Worm (Caenorhabditis elegans) whole organism, L4 larva: Measurements from ENCODE around the gene Y46G5A.14.

Source experiments
- D1046.2 ChIP-seq: fragments of 200-800 bp; sonication (Bioruptor generic); IDR thresholded peaks from 2 replicates; pipeline ENCODE4 v1.3.6; 2022; ENCODE audit warnings: missing genetic modification characterization, missing compliant biosample characterization
- F26F4.8 ChIP-seq: fragments of 200-800 bp; sonication (Bioruptor generic); conservative IDR thresholded peaks from 2 replicates; pipeline ENCODE4 v1.3.6; 2022; ENCODE audit warnings: missing genetic modification characterization, missing compliant biosample characterization
- R02D3.7 ChIP-seq: fragments of 150-350 bp; sonication (generic microtip); optimal IDR thresholded peaks from 3 replicates; lab custom pipeline; 2014; ENCODE audit warnings: missing biosample characterization, missing genetic modification characterization
- T26A8.4 ChIP-seq: fragments of 200-800 bp; sonication (Bioruptor generic); IDR thresholded peaks from 2 replicates; pipeline ENCODE4 v1.3.6; 2022; ENCODE audit warnings: missing genetic modification characterization, missing compliant biosample characterization
- Y48G9A.11 ChIP-seq: fragments of 200-800 bp; sonication (Bioruptor generic); IDR thresholded peaks from 2 replicates; pipeline ENCODE4 v1.3.6; 2022; ENCODE audit warnings: missing genetic modification reagents, missing genetic modification characterization, missing compliant biosample characterization
- Y5F2A.4 ChIP-seq: fragments of 200-800 bp; sonication (Bioruptor generic); optimal IDR thresholded peaks from 2 replicates; lab custom pipeline; 2018; ENCODE audit warnings: mild to moderate bottlenecking, missing genetic modification characterization, missing compliant biosample characterization
- Y75B8A.6 ChIP-seq: fragments of 200-800 bp; sonication (Bioruptor generic); IDR thresholded peaks from 2 replicates; pipeline ENCODE4 v1.3.6; 2022; ENCODE audit warnings: missing genetic modification reagents, missing genetic modification characterization, missing compliant biosample characterization
- ZK546.5 ChIP-seq, 2 experiments: sonication (generic microtip); optimal IDR thresholded peaks; 2 replicates each; lab custom pipeline; 2017; ENCODE audit warnings: missing biosample characterization in 2 of 2, missing genetic modification characterization in 2 of 2
- aha-1 ChIP-seq: fragments of 150-350 bp; peaks from one replicate; lab custom pipeline; 2014; ENCODE audit warnings: missing biosample characterization, missing genetic modification characterization
- aly-2 ChIP-seq: sonication (generic microtip); optimal IDR thresholded peaks from 2 replicates; lab custom pipeline; 2018; ENCODE audit warnings: missing biosample characterization, missing genetic modification characterization
- arid-1 ChIP-seq: fragments of 200-800 bp; sonication (Bioruptor generic); conservative IDR thresholded peaks from 2 replicates; pipeline ENCODE4 v1.3.6; 2022; ENCODE audit warnings: missing genetic modification reagents, missing genetic modification characterization, missing compliant biosample characterization
- ceh-32 ChIP-seq: sonication (generic microtip); optimal IDR thresholded peaks from 2 replicates; lab custom pipeline; 2016; ENCODE audit warnings: mild to moderate bottlenecking, missing genetic modification characterization, missing compliant biosample characterization; ENCODE audit not compliant: poor library complexity
- ceh-44 ChIP-seq: fragments of 200-800 bp; sonication (Bioruptor generic); IDR thresholded peaks from 2 replicates; pipeline ENCODE4 v1.3.6; 2022; ENCODE audit warnings: missing genetic modification reagents, missing genetic modification characterization, missing compliant biosample characterization
- ceh-82 ChIP-seq: sonication (generic microtip); optimal IDR thresholded peaks from 2 replicates; lab custom pipeline; 2017; ENCODE audit warnings: missing biosample characterization, missing genetic modification characterization
- ctbp-1 ChIP-seq: fragments of 200-800 bp; sonication (Bioruptor generic); IDR thresholded peaks from 2 replicates; pipeline ENCODE4 v1.3.6; 2022; ENCODE audit warnings: missing genetic modification reagents, missing genetic modification characterization, missing compliant biosample characterization
- daf-12 ChIP-seq: fragments of 150-350 bp; optimal IDR thresholded peaks from 2 replicates; lab custom pipeline; 2014; ENCODE audit warnings: missing biosample characterization, missing genetic modification reagents, missing genetic modification characterization
- daf-16 ChIP-seq, 3 experiments: sonication (generic microtip); optimal IDR thresholded peaks; 2 replicates each; lab custom pipeline; 2016 to 2017; ENCODE audit warnings: missing genetic modification characterization in 3 of 3, missing genetic modification reagents in 3 of 3, mild to moderate bottlenecking in 2 of 3, missing compliant biosample characterization in 2 of 3, missing biosample characterization in 1 of 3, moderate library complexity in 1 of 3
- dmd-6 ChIP-seq: fragments of 200-800 bp; sonication (Bioruptor generic); IDR thresholded peaks from 2 replicates; pipeline ENCODE4 v1.3.6; 2022; ENCODE audit warnings: missing genetic modification reagents, missing genetic modification characterization, missing compliant biosample characterization
- dmd-9 ChIP-seq: fragments of 200-800 bp; sonication (Bioruptor generic); IDR thresholded peaks from 2 replicates; pipeline ENCODE4 v1.3.6; 2022; ENCODE audit warnings: missing genetic modification reagents, missing genetic modification characterization, missing compliant biosample characterization
- egl-27 ChIP-seq: sonication (generic microtip); optimal IDR thresholded peaks from 3 replicates; lab custom pipeline; 2017; ENCODE audit warnings: missing biosample characterization, missing genetic modification reagents, missing genetic modification characterization
- egl-43 ChIP-seq: fragments of 200-800 bp; sonication (Bioruptor generic); IDR thresholded peaks from 2 replicates; pipeline ENCODE4 v1.3.6; 2022; ENCODE audit warnings: missing genetic modification reagents, missing genetic modification characterization, missing compliant biosample characterization
- fkh-10 ChIP-seq: fragments of 150-350 bp; optimal IDR thresholded peaks from 2 replicates; lab custom pipeline; 2014; ENCODE audit warnings: missing biosample characterization, missing genetic modification reagents, missing genetic modification characterization
- lim-7 ChIP-seq: fragments of 200-800 bp; sonication (Bioruptor generic); IDR thresholded peaks from 2 replicates; pipeline ENCODE4 v1.3.6; 2022; ENCODE audit warnings: missing genetic modification characterization, missing compliant biosample characterization
- lin-13 ChIP-seq: fragments of 150-350 bp; optimal IDR thresholded peaks from 2 replicates; lab custom pipeline; 2014; ENCODE audit warnings: missing biosample characterization, missing genetic modification reagents, missing genetic modification characterization
- lin-29 ChIP-seq: fragments of 200-800 bp; sonication (Bioruptor generic); IDR thresholded peaks from 2 replicates; pipeline ENCODE4 v1.3.6; 2022; ENCODE audit warnings: missing genetic modification reagents, missing genetic modification characterization, missing compliant biosample characterization
- lin-38 ChIP-seq: fragments of 200-800 bp; sonication (Bioruptor generic); IDR thresholded peaks from 2 replicates; pipeline ENCODE4 v1.3.6; 2022; ENCODE audit warnings: missing genetic modification reagents, missing genetic modification characterization, missing compliant biosample characterization
- lir-3 ChIP-seq: sonication (generic microtip); optimal IDR thresholded peaks from 2 replicates; lab custom pipeline; 2016; ENCODE audit warnings: mild to moderate bottlenecking, missing genetic modification characterization, missing compliant biosample characterization
- madf-5 ChIP-seq, 2 experiments: fragments of 200-800 bp; sonication (Bioruptor generic); IDR thresholded peaks; 2 replicates each; pipeline ENCODE4 v1.3.6; 2022; ENCODE audit warnings: missing compliant biosample characterization in 2 of 2, missing genetic modification characterization in 2 of 2
- madf-9 ChIP-seq: fragments of 200-800 bp; sonication (Bioruptor generic); conservative IDR thresholded peaks from 2 replicates; pipeline ENCODE4 v1.3.6; 2022; ENCODE audit warnings: missing genetic modification reagents, missing genetic modification characterization, missing compliant biosample characterization
- mep-1 ChIP-seq: fragments of 150-350 bp; sonication (generic microtip); optimal IDR thresholded peaks from 3 replicates; lab custom pipeline; 2014; ENCODE audit warnings: missing biosample characterization, missing genetic modification characterization
- mxl-3 ChIP-seq: fragments of 200-800 bp; sonication (Bioruptor generic); optimal IDR thresholded peaks from 2 replicates; lab custom pipeline; 2018; ENCODE audit warnings: mild to moderate bottlenecking, missing genetic modification characterization, missing compliant biosample characterization
- nhr-10 ChIP-seq: fragments of 150-350 bp; optimal IDR thresholded peaks from 2 replicates; lab custom pipeline; 2014; ENCODE audit warnings: missing biosample characterization, missing genetic modification characterization
- nhr-102 ChIP-seq: sonication (generic microtip); optimal IDR thresholded peaks from 2 replicates; lab custom pipeline; 2016; ENCODE audit warnings: mild to moderate bottlenecking, missing genetic modification characterization, moderate library complexity, missing compliant biosample characterization
- nhr-111 ChIP-seq: fragments of 200-800 bp; sonication (Bioruptor generic); optimal IDR thresholded peaks from 2 replicates; lab custom pipeline; 2018; ENCODE audit warnings: mild to moderate bottlenecking, missing genetic modification characterization, missing compliant biosample characterization
- nhr-41 ChIP-seq: fragments of 200-800 bp; sonication (Bioruptor generic); IDR thresholded peaks from 2 replicates; pipeline ENCODE4 v1.3.6; 2022; ENCODE audit warnings: missing genetic modification reagents, missing genetic modification characterization, missing compliant biosample characterization
- nhr-42 ChIP-seq: fragments of 200-800 bp; sonication (Bioruptor generic); IDR thresholded peaks from 2 replicates; pipeline ENCODE4 v1.3.6; 2022; ENCODE audit warnings: missing genetic modification characterization, missing compliant biosample characterization
- php-3 ChIP-seq: fragments of 200-800 bp; sonication (Bioruptor generic); IDR thresholded peaks from 2 replicates; pipeline ENCODE4 v1.3.6; 2022; ENCODE audit warnings: missing genetic modification reagents, missing genetic modification characterization, missing compliant biosample characterization
- pqm-1 ChIP-seq: sonication (generic microtip); optimal IDR thresholded peaks from 2 replicates; lab custom pipeline; 2017; ENCODE audit warnings: missing biosample characterization, missing genetic modification characterization
- rbr-2 ChIP-seq: sonication (generic microtip); optimal IDR thresholded peaks from 2 replicates; lab custom pipeline; 2016; ENCODE audit warnings: missing genotype, missing genetic modification characterization, missing compliant biosample characterization
- saeg-2 ChIP-seq: fragments of 200-800 bp; sonication (Bioruptor generic); IDR thresholded peaks from 2 replicates; pipeline ENCODE4 v1.3.6; 2022; ENCODE audit warnings: missing genetic modification reagents, missing genetic modification characterization, missing compliant biosample characterization
- sdz-12 ChIP-seq: fragments of 200-800 bp; sonication (Bioruptor generic); optimal IDR thresholded peaks from 2 replicates; lab custom pipeline; 2018; ENCODE audit warnings: mild to moderate bottlenecking, missing genetic modification characterization, missing compliant biosample characterization
- set-16 ChIP-seq: fragments of 200-800 bp; sonication (Bioruptor generic); IDR thresholded peaks from 2 replicates; pipeline ENCODE4 v1.3.6; 2022; ENCODE audit warnings: missing genetic modification reagents, missing genetic modification characterization, missing compliant biosample characterization
- snpc-1.2 ChIP-seq: fragments of 200-800 bp; sonication (Bioruptor generic); IDR thresholded peaks from 2 replicates; pipeline ENCODE4 v1.3.6; 2022; ENCODE audit warnings: missing genetic modification reagents, missing genetic modification characterization, missing compliant biosample characterization
- spr-1 ChIP-seq: sonication (generic microtip); optimal IDR thresholded peaks from 2 replicates; lab custom pipeline; 2016; ENCODE audit warnings: mild to moderate bottlenecking, missing genetic modification characterization, missing compliant biosample characterization
- unc-62 ChIP-seq, 3 experiments: fragments of 150-350 bp in 1 of 3; sonication (generic microtip); optimal IDR thresholded peaks in 2 of 3; peaks in 1 of 3; 1 replicate in 1 of 3; 2 replicates in 2 of 3; lab custom pipeline; 2014 to 2017; ENCODE audit warnings: missing biosample characterization in 3 of 3, missing genetic modification characterization in 3 of 3, missing genetic modification reagents in 3 of 3, missing genotype in 1 of 3
- vab-7 ChIP-seq: fragments of 200-800 bp; sonication (Bioruptor generic); IDR thresholded peaks from 2 replicates; pipeline ENCODE4 v1.3.6; 2022; ENCODE audit warnings: missing genetic modification reagents, missing genetic modification characterization, missing compliant biosample characterization
- zfp-3 ChIP-seq: fragments of 200-800 bp; sonication (Bioruptor generic); conservative IDR thresholded peaks from 2 replicates; pipeline ENCODE4 v1.3.6; 2022; ENCODE audit warnings: missing genetic modification reagents, missing genetic modification characterization, missing compliant biosample characterization
- ztf-7 ChIP-seq: fragments of 150-350 bp; optimal IDR thresholded peaks from 2 replicates; lab custom pipeline; 2014; ENCODE audit warnings: missing biosample characterization, missing genetic modification characterization

The Y46G5A.14 gene

ce11 chrII:12795188-12795587 lies 20.7 kb downstream of the Y46G5A.14 start:
- peak; percentile 87 for TF ChIP-seq aha-1 (tag; lab: Kevin White, UChicago)
- peak; percentile 49; the same call in 1 of the 2 replicates for TF ChIP-seq D1046.2 (GFP tag; lab: Robert Waterston, UW)
- TF ChIP-seq lin-13 (GFP tag; lab: Kevin White, UChicago), result no peak
- 0 out of 2 replicates have a peak, but pooled peaks have one; percentile 11 for TF ChIP-seq set-16
- no peak for TF ChIP-seq ceh-82 (tag; lab: Kevin White, UChicago)
- no peak for TF ChIP-seq fkh-10 (GFP tag; lab: Kevin White, UChicago)
- TF ChIP-seq Y5F2A.4, result peak; percentile 18
- no peak for TF ChIP-seq vab-7 (GFP tag; lab: Robert Waterston, UW)
- TF ChIP-seq madf-9 (GFP tag; lab: Robert Waterston, UW), result no peak
- TF ChIP-seq sdz-12 (GFP tag; lab: Kevin White, UChicago), result peak; percentile 77
- TF ChIP-seq saeg-2 (GFP tag; lab: Robert Waterston, UW), result 0 out of 2 replicates have a peak, but pooled peaks have one; percentile 31
- no peak for TF ChIP-seq egl-27 (tag; lab: Kevin White, UChicago)
- peak; percentile 71; the same call in 1 of the 2 replicates for TF ChIP-seq T26A8.4 (GFP tag; lab: Robert Waterston, UW)
- peak; percentile 56; the same call in 1 of the 2 replicates for TF ChIP-seq php-3
- peak; percentile 55 for TF ChIP-seq Y48G9A.11 (GFP tag; lab: Robert Waterston, UW)
- peak; percentile 58; the same call in 1 of the 2 replicates for TF ChIP-seq Y75B8A.6 (GFP tag; lab: Robert Waterston, UW)
- TF ChIP-seq zfp-3, result peak; percentile 32; the same call in 1 of the 2 replicates
- TF ChIP-seq nhr-42 (GFP tag; lab: Robert Waterston, UW), result no peak
- TF ChIP-seq dmd-9 (GFP tag; lab: Robert Waterston, UW), result 0 out of 2 replicates have a peak, but pooled peaks have one; percentile 23
- TF ChIP-seq ZK546.5 (tag; optimal IDR thresholded peaks at IDR 0.05; lab: Kevin White, UChicago), result no peak
- TF ChIP-seq lin-38 (GFP tag; lab: Robert Waterston, UW), result peak; percentile 41
- no peak for TF ChIP-seq dmd-6 (GFP tag; lab: Robert Waterston, UW)
- TF ChIP-seq madf-5 (GFP tag; IDR thresholded peaks at IDR 0.05; lab: Robert Waterston, UW), result 0 out of 4 replicates have a peak, but pooled peaks have one; percentile 20 to 60
- TF ChIP-seq F26F4.8 (GFP tag; lab: Robert Waterston, UW), result 0 out of 2 replicates have a peak, but pooled peaks have one; percentile 23
- TF ChIP-seq lir-3 (tag; lab: Kevin White, UChicago), result no peak
- TF ChIP-seq lim-7 (GFP tag; lab: Robert Waterston, UW), result peak; percentile 66
- TF ChIP-seq ctbp-1 (GFP tag; lab: Robert Waterston, UW), result no peak
- TF ChIP-seq ztf-7 (tag; lab: Kevin White, UChicago), result no peak
- 0 out of 2 replicates have a peak, but pooled peaks have one; percentile 35 for TF ChIP-seq lin-29 (GFP tag; lab: Robert Waterston, UW)
- peak; percentile 29 for TF ChIP-seq mep-1
- no peak for TF ChIP-seq daf-12
- peak; percentile 55; the same call in 1 of the 2 replicates for TF ChIP-seq snpc-1.2 (GFP tag; lab: Robert Waterston, UW)

- TF ChIP-seq nhr-41 (no peak), set-16 (peak; percentile 22; the same call in 1 of the 2 replicates), snpc-1.2 (GFP tag; lab: Robert Waterston, UW) (no peak), ceh-32 (tag; lab: Kevin White, UChicago) (no peak), egl-43 (GFP tag; lab: Robert Waterston, UW) (peak; percentile 58; the same call in 1 of the 2 replicates), aly-2 (no peak), unc-62 (GFP tag; optimal IDR thresholded peaks at IDR 0.05 in 1 of 2; lab: Kevin White, UChicago) (no peak), unc-62 (tag; optimal IDR thresholded peaks at IDR 0.05; lab: Kevin White, UChicago) (no peak), nhr-102 (tag; lab: Kevin White, UChicago) (no peak), daf-16 (GFP tag; optimal IDR thresholded peaks at IDR 0.05; lab: Kevin White, UChicago) (no peak), daf-16 (tag; optimal IDR thresholded peaks at IDR 0.05; lab: Kevin White, UChicago) (no peak), vab-7 (GFP tag; lab: Robert Waterston, UW) (no peak), ceh-44 (GFP tag; lab: Robert Waterston, UW) (no peak), pqm-1 (tag; lab: Kevin White, UChicago) (no peak), mxl-3 (GFP tag; lab: Kevin White, UChicago) (peak; percentile 3), ZK546.5 (tag; optimal IDR thresholded peaks at IDR 0.05; lab: Kevin White, UChicago) (no peak), saeg-2 (GFP tag; lab: Robert Waterston, UW) (no peak), lin-29 (GFP tag; lab: Robert Waterston, UW) (no peak), nhr-10 (tag; lab: Kevin White, UChicago) (no peak), rbr-2 (tag; lab: Kevin White, UChicago) (no peak), aha-1 (tag; lab: Kevin White, UChicago) (peak; percentile 93), T26A8.4 (GFP tag; lab: Robert Waterston, UW) (peak; percentile 73), nhr-111 (GFP tag; lab: Kevin White, UChicago) (no peak), spr-1 (no peak), R02D3.7 (tag; lab: Kevin White, UChicago) (no peak), arid-1 (GFP tag; lab: Robert Waterston, UW) (no peak)
These were observed 21.6 kb downstream of the Y46G5A.14 start, which contains the start of gene cpt-1 for ce11 chrII:12796040-12796502. Gene cpt-1, minus strand, starts transcription at chrII:12796452.
